Fruit fly (Drosophila melanogaster): ENCODE data around the gene CG2991.

The CG2991 gene

dm6 chr2L:2851589-2851988, 5.4 kb upstream of the CG2991 start (continued):
- TF ChIP-seq Gug (GFP tag; IDR thresholded peaks at IDR 0.05) (no peak), CG34406 (GFP tag; optimal IDR thresholded peaks at IDR 0.05) (no peak), lz (GFP tag; optimal IDR thresholded peaks at IDR 0.05) (no peak), Sox14 (GFP tag; optimal IDR thresholded peaks at IDR 0.05) (no peak), CG11762 (GFP tag; optimal IDR thresholded peaks at IDR 0.05; ENCODE audit: insufficient read depth) (no peak), CG4318 (GFP tag; optimal IDR thresholded peaks at IDR 0.05) (no peak), CG6163 (GFP tag; IDR thresholded peaks at IDR 0.05) (no peak), fd85E (GFP tag; optimal IDR thresholded peaks at IDR 0.05) (no peak), Eip78C (GFP tag) (peak; percentile 64), cyc (GFP tag; optimal IDR thresholded peaks at IDR 0.05) (no peak), acj6 (GFP tag; optimal IDR thresholded peaks at IDR 0.05) (peak; percentile 19), CG10631 (GFP tag; optimal IDR thresholded peaks at IDR 0.05) (no peak), eg (GFP tag; IDR thresholded peaks at IDR 0.05) (no peak; the same call in 2 of the 3 replicates)

dm6 chr2L:2855204-2855768, 1.7 kb upstream of the CG2991 start:
- TF ChIP-seq Ets21C (GFP tag; optimal IDR thresholded peaks at IDR 0.05) (no peak), svp (GFP tag) (peak; percentile 76), acj6 (GFP tag; optimal IDR thresholded peaks at IDR 0.05) (peak; percentile 13), CG8119 (GFP tag; IDR thresholded peaks at IDR 0.05) (peak; percentile 52; the same call in 2 of the 3 replicates)

DNA sequence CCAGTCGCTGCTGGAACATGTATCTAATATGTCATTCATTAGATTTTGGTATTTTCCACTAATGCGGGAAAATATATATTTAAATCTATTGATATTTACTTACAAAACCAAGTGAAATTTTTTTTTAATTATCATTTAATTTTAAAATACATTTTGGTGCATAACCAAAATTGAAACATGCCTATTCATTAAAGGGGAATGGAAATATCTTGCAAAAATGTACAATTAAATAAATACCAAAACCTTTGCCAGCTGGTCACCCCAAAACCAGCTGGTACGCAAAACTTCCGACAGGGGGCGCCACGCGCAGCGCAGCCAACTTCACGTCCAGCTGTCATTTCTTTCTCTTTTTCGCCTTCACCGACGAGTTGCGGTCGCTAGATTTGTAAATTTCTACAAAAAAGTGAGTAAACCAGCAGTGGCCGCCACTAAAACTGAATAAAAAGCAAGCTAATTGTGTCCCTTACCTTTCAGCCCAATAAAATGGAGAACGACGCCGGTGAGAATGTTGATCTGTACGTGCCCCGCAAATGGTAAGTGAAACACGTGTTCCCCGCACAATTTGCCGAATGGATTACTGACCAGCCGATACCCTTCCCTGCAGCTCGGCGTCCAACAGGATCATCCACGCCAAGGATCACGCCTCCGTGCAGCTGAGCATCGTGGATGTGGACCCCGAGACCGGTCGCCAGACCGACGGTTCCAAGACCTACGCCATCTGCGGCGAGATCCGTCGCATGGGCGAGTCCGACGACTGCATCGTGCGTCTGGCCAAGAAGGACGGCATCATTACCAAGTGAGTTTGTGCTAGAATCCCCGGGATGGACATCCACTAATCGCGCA, 970 bp upstream of the CG2991 start, which contains the start of the genes CG3104 and RpS21:
Gene CG3104 (minus strand): TSS at position 6 of the 843 bp plus-strand sequence.
Gene RpS21 (plus strand): TSS at position 298 of the 843 bp plus-strand sequence.
- TF ChIP-seq CG11762 (GFP tag; optimal IDR thresholded peaks at IDR 0.05; ENCODE audit: insufficient read depth) (peak; percentile 45), Hr4 (GFP tag; optimal IDR thresholded peaks at IDR 0.05) (peak; percentile 23), CG8632 (GFP tag; optimal IDR thresholded peaks at IDR 0.05) (peak; percentile 52), CG6792 (GFP tag; optimal IDR thresholded peaks at IDR 0.05) (peak; percentile 62), CG10631 (GFP tag; optimal IDR thresholded peaks at IDR 0.05) (peak; percentile 54), CG1621 (tag; optimal IDR thresholded peaks at IDR 0.05) (peak; percentile 51), achi (GFP tag; optimal IDR thresholded peaks at IDR 0.05) (peak; percentile 99), acj6 (GFP tag; optimal IDR thresholded peaks at IDR 0.05) (peak; percentile 59), fd59A (GFP tag; optimal IDR thresholded peaks at IDR 0.05) (peak; percentile 50), CG10669 (GFP tag; optimal IDR thresholded peaks at IDR 0.05) (peak; percentile 58), Eip75B (GFP tag; optimal IDR thresholded peaks at IDR 0.05) (peak; percentile 53), CG15336 (GFP tag; IDR thresholded peaks at IDR 0.05) (no peak), pdm3 (GFP tag; optimal IDR thresholded peaks at IDR 0.05) (peak; percentile 70), OdsH (GFP tag; optimal IDR thresholded peaks at IDR 0.05) (peak; percentile 68), spab (GFP tag; optimal IDR thresholded peaks at IDR 0.05) (peak; percentile 38), CG8119 (GFP tag; IDR thresholded peaks at IDR 0.05) (no peak), CG34406 (GFP tag; optimal IDR thresholded peaks at IDR 0.05) (peak; percentile 56), Eip78C (GFP tag) (peak; percentile 89), CG9139 (GFP tag; optimal IDR thresholded peaks at IDR 0.05) (peak; percentile 16), CG11902 (GFP tag; optimal IDR thresholded peaks at IDR 0.05) (peak; percentile 53), Smox (GFP tag; optimal IDR thresholded peaks at IDR 0.05) (peak; percentile 65), Ets96B (tag; optimal IDR thresholded peaks at IDR 0.05) (peak; percentile 47), CG11294 (GFP tag; IDR thresholded peaks at IDR 0.05) (0 out of 2 replicates have a peak, but pooled peaks have one; percentile 19), vri (GFP tag; optimal IDR thresholded peaks at IDR 0.05) (peak; percentile 63), CG3032 (tag; optimal IDR thresholded peaks at IDR 0.05) (peak; percentile 70), dac (GFP tag; optimal IDR thresholded peaks at IDR 0.05) (peak; percentile 51), ss (GFP tag; optimal IDR thresholded peaks at IDR 0.05) (peak; percentile 68 to 77), Hr39 (GFP tag; optimal IDR thresholded peaks at IDR 0.05) (peak; percentile 86), Sox102F (GFP tag; optimal IDR thresholded peaks at IDR 0.05) (peak; percentile 62), topi (GFP tag; optimal IDR thresholded peaks at IDR 0.05) (peak; percentile 71), Lpt (GFP tag; optimal IDR thresholded peaks at IDR 0.05) (peak; percentile 46), CG6276 (GFP tag; optimal IDR thresholded peaks at IDR 0.05) (peak; percentile 4), Gug (GFP tag; IDR thresholded peaks at IDR 0.05) (0 out of 2 replicates have a peak, but pooled peaks have one; percentile 15), CG4318 (GFP tag; optimal IDR thresholded peaks at IDR 0.05) (peak; percentile 13), CG8319 (GFP tag; optimal IDR thresholded peaks at IDR 0.05) (peak; percentile 51), Hr38 (GFP tag; optimal IDR thresholded peaks at IDR 0.05) (no peak), Sox15 (GFP tag; optimal IDR thresholded peaks at IDR 0.05) (peak; percentile 60)
